Worm (Caenorhabditis elegans): ENCODE results near the gene pph-6.
"Not testable (repeated sequence)": the region's sequence is repeated elsewhere in the genome, so short reads cannot be mapped to it uniquely, and the experiment has no call there.

Gene pph-6

ce11 chrIII:3437139-3437538 is 24.4 kb upstream of the pph-6 start (continued):
- TF ChIP-seq mep-1 (tag; optimal IDR thresholded peaks at IDR 0.05) (no peak), tlp-1 (tag; optimal IDR thresholded peaks at IDR 0.05) (no peak), unc-86 (tag; optimal IDR thresholded peaks at IDR 0.05) (no peak)

ce11 chrIII:3444139-3444538 is 17.4 kb upstream of the pph-6 start, which contains the start of gene spe-41:
TSS of gene spe-41 (minus strand) at chrIII:3444210.
- TF ChIP-seq hlh-17 (GFP tag; optimal IDR thresholded peaks at IDR 0.05; ENCODE audit: borderline replicate concordance) (no peak), nhr-77 (tag; optimal IDR thresholded peaks at IDR 0.05) (no peak)

- TF ChIP-seq aly-2 (tag; optimal IDR thresholded peaks at IDR 0.05) (no peak), nhr-77 (tag; optimal IDR thresholded peaks at IDR 0.05) (no peak), elt-3 (tag; optimal IDR thresholded peaks at IDR 0.05) (no peak), snu-23 (GFP tag; optimal IDR thresholded peaks at IDR 0.05) (no peak), lsy-2 (tag; optimal IDR thresholded peaks at IDR 0.05) (peak in 1 of 2 experiments; percentile 26), efl-1 (optimal IDR thresholded peaks at IDR 0.05) (peak in 1 of 2 experiments; percentile 22), efl-1 (GFP tag; optimal IDR thresholded peaks at IDR 0.05 in 1 of 2) (peak in 1 of 2 experiments; percentile 9), lir-3 (tag; optimal IDR thresholded peaks at IDR 0.05; ENCODE audit: poor library complexity) (no peak), snpc-4 (tag; optimal IDR thresholded peaks at IDR 0.05) (no peak), sptf-1 (tag; optimal IDR thresholded peaks at IDR 0.05) (no peak), ceh-63 (GFP tag; optimal IDR thresholded peaks at IDR 0.05) (no peak), ama-1 (optimal IDR thresholded peaks at IDR 0.05) (no peak), egl-27 (tag; optimal IDR thresholded peaks at IDR 0.05) (no peak), pax-3 (tag; optimal IDR thresholded peaks at IDR 0.05) (no peak), ces-1 (GFP tag; optimal IDR thresholded peaks at IDR 0.05) (no peak), hlh-4 (tag; optimal IDR thresholded peaks at IDR 0.05) (no peak), pqm-1 (tag; optimal IDR thresholded peaks at IDR 0.05) (no peak), F16B12.6 (tag; optimal IDR thresholded peaks at IDR 0.05) (peak; percentile 65), vab-15 (tag; optimal IDR thresholded peaks at IDR 0.05) (no peak), nhr-76 (tag; optimal IDR thresholded peaks at IDR 0.05) (no peak), ceh-82 (tag; optimal IDR thresholded peaks at IDR 0.05) (no peak), unc-62 (GFP tag; optimal IDR thresholded peaks at IDR 0.05) (no peak), C34B4.2 (tag; optimal IDR thresholded peaks at IDR 0.05) (no peak), nhr-20 (tag; optimal IDR thresholded peaks at IDR 0.05) (no peak)
Observed at ce11 chrIII:3452563-3453210, 8.8 kb upstream of the pph-6 start, which contains the start of the genes K01A11.3 and C34C12.12. TSS of gene K01A11.3 (minus strand) at chrIII:3452613. TSS of gene C34C12.12 (plus strand) at chrIII:3453194.

ce11 chrIII:3453486-3453885 is 8.0 kb upstream of the pph-6 start, which contains the start of gene C34C12.2:
TSS of gene C34C12.2 (plus strand) at chrIII:3453786.
- not testable (repeated sequence) for TF ChIP-seq aly-2 (tag; optimal IDR thresholded peaks at IDR 0.05); pag-3 (tag; optimal IDR thresholded peaks at IDR 0.05; ENCODE audit: borderline replicate concordance, insufficient read depth); C16A3.4 (tag; optimal IDR thresholded peaks at IDR 0.05)

ce11 chrIII:3454045-3454444 is 7.5 kb upstream of the pph-6 start, which contains the start of gene C34C12.1:
TSS of gene C34C12.1 (plus strand) at chrIII:3454345.
- not testable (repeated sequence) for TF ChIP-seq egl-13 (tag; optimal IDR thresholded peaks at IDR 0.05); elt-2 (tag; optimal IDR thresholded peaks at IDR 0.05); efl-1 (optimal IDR thresholded peaks at IDR 0.05); efl-1 (GFP tag; optimal IDR thresholded peaks at IDR 0.05 in 1 of 2)

ce11 chrIII:3456226-3456625 is 5.3 kb upstream of the pph-6 start:
- peak; percentile 35 for TF ChIP-seq hlh-4 (tag; optimal IDR thresholded peaks at IDR 0.05)
- TF ChIP-seq Y116A8C.19 (tag; optimal IDR thresholded peaks at IDR 0.05; ENCODE audit: borderline replicate concordance): peak; percentile 62
- peak; percentile 96 for TF ChIP-seq vab-15 (tag; optimal IDR thresholded peaks at IDR 0.05)
- peak; percentile 89 for TF ChIP-seq lir-3 (tag; optimal IDR thresholded peaks at IDR 0.05; ENCODE audit: poor library complexity)
- TF ChIP-seq jun-1 (tag; optimal IDR thresholded peaks at IDR 0.05): peak; percentile 96
- TF ChIP-seq dsc-1 (tag; optimal IDR thresholded peaks at IDR 0.05): peak; percentile 99
- peak; percentile 97 for TF ChIP-seq ceh-8 (GFP tag; optimal IDR thresholded peaks at IDR 0.05)
- TF ChIP-seq ztf-4 (tag; optimal IDR thresholded peaks at IDR 0.05): peak; percentile 91
- TF ChIP-seq lin-14 (GFP tag; optimal IDR thresholded peaks at IDR 0.05): peak; percentile 97
- peak; percentile 93 for TF ChIP-seq sox-4 (tag; optimal IDR thresholded peaks at IDR 0.05)
- peak; percentile 93 to 97 for TF ChIP-seq lin-35 (GFP tag; optimal IDR thresholded peaks at IDR 0.05)
- peak; percentile 98 for TF ChIP-seq isw-1 (GFP tag; IDR thresholded peaks at IDR 0.05)
- peak; percentile 92 for TF ChIP-seq nhr-84 (tag; optimal IDR thresholded peaks at IDR 0.05)
- peak; percentile 99 for TF ChIP-seq nhr-47 (tag; optimal IDR thresholded peaks at IDR 0.05)
